Worm (Caenorhabditis elegans): ENCODE measurements around the gene C50D2.6.

DNA sequence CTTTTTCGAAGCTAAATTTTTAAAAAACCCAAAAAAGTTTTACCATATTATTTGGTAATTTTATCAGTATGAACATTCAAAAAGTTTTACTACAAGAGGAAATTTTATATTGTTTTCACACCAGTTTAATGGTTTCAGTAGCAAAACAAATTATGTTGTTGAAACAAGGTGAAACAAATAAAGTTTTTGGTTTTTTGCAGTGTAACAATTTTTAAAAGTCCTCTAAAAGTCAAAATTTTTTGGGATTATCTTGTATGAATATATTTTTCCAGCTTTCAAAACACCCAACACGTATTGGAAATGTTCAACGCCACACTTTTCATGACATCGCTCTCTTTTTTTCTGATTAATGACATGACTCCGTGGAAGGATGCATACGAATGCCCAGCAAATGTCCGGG, 32.7 kb downstream of the C50D2.6 start, which contains the start of gene srt-54:
- TF ChIP-seq lin-15B (tag; optimal IDR thresholded peaks at IDR 0.05) (no peak), pag-3 (tag; optimal IDR thresholded peaks at IDR 0.05; ENCODE audit: borderline replicate concordance, insufficient read depth) (no peak), unc-30 (tag; optimal IDR thresholded peaks at IDR 0.05) (no peak), nhr-76 (tag; optimal IDR thresholded peaks at IDR 0.05) (no peak), mef-2 (tag; optimal IDR thresholded peaks at IDR 0.05) (no peak), lin-39 (tag; optimal IDR thresholded peaks at IDR 0.05) (no peak)

Data from whole organism, L1 larva.